Worm (Caenorhabditis elegans) whole organism, L1 larva: ENCODE results near the gene B0035.21.
A peak's percentile ranks its signal among the peaks of the same experiment; 100 is the strongest.

Source experiments
- C34B4.2 ChIP-seq: sonication (generic microtip); optimal IDR thresholded peaks from 2 replicates; lab custom pipeline; 2017; ENCODE audit warnings: mild to moderate bottlenecking, missing genetic modification characterization, missing compliant biosample characterization
- F16B12.6 ChIP-seq: fragments of 150-350 bp; optimal IDR thresholded peaks from 2 replicates; lab custom pipeline; 2014; ENCODE audit warnings: missing biosample characterization, missing genetic modification characterization
- aha-1 ChIP-seq: fragments of 150-350 bp; optimal IDR thresholded peaks from 2 replicates; lab custom pipeline; 2014; ENCODE audit warnings: missing biosample characterization, missing genetic modification characterization
- alr-1 ChIP-seq: fragments of 200-800 bp; sonication (Bioruptor generic); optimal IDR thresholded peaks from 2 replicates; lab custom pipeline; 2018; ENCODE audit warnings: borderline replicate concordance, mild to moderate bottlenecking, missing genetic modification characterization, missing compliant biosample characterization
- ama-1 ChIP-seq: fragments of 150-350 bp; optimal IDR thresholded peaks from 2 replicates; lab custom pipeline; 2014
- ceh-63 ChIP-seq: fragments of 200-800 bp; sonication (Bioruptor generic); optimal IDR thresholded peaks from 2 replicates; lab custom pipeline; 2018; ENCODE audit warnings: mild to moderate bottlenecking, missing genetic modification characterization, missing compliant biosample characterization
- ceh-90 ChIP-seq: sonication (generic microtip); optimal IDR thresholded peaks from 2 replicates; lab custom pipeline; 2016; ENCODE audit warnings: missing genetic modification characterization, missing compliant biosample characterization
- ces-1 ChIP-seq: fragments of 150-350 bp; optimal IDR thresholded peaks from 2 replicates; lab custom pipeline; 2014; ENCODE audit warnings: missing biosample characterization, missing genetic modification reagents, missing genetic modification characterization
- dpl-1 ChIP-seq, 3 experiments: fragments of 150-350 bp in 2 of 3; sonication (generic microtip) in 1 of 3; optimal IDR thresholded peaks; 2 replicates each; lab custom pipeline; 2014 to 2017; ENCODE audit warnings: missing biosample characterization in 3 of 3, missing genetic modification characterization in 3 of 3, missing genetic modification reagents in 3 of 3
- dsc-1 ChIP-seq: sonication (generic microtip); optimal IDR thresholded peaks from 2 replicates; lab custom pipeline; 2016; ENCODE audit warnings: mild to moderate bottlenecking, missing genetic modification characterization, missing compliant biosample characterization
- efl-1 ChIP-seq, 4 experiments: fragments of 150-350 bp; optimal IDR thresholded peaks in 3 of 4; peaks in 1 of 4; 1 replicate in 1 of 4; 2 replicates in 3 of 4; lab custom pipeline; 2014; ENCODE audit warnings: missing biosample characterization in 2 of 4, missing genetic modification characterization in 2 of 4, missing genetic modification reagents in 2 of 4
- egl-13 ChIP-seq: sonication (generic microtip); optimal IDR thresholded peaks from 2 replicates; lab custom pipeline; 2016; ENCODE audit warnings: missing genotype, missing genetic modification reagents, missing genetic modification characterization, missing compliant biosample characterization
- elt-3 ChIP-seq, 6 experiments: fragments of 150-350 bp in 1 of 6; sonication (generic microtip); optimal IDR thresholded peaks; 2 replicates each; lab custom pipeline; 2017 to 2018; ENCODE audit warnings: missing biosample characterization in 6 of 6, missing genetic modification characterization in 6 of 6, inconsistent platforms in 1 of 6
- fkh-8 ChIP-seq: sonication (generic microtip); optimal IDR thresholded peaks from 2 replicates; lab custom pipeline; 2016; ENCODE audit warnings: mild to moderate bottlenecking, missing genetic modification characterization, missing compliant biosample characterization
- fos-1 ChIP-seq: fragments of 150-350 bp; optimal IDR thresholded peaks from 2 replicates; lab custom pipeline; 2014; ENCODE audit warnings: missing biosample characterization, missing genetic modification characterization
- irx-1 ChIP-seq: sonication (generic microtip); optimal IDR thresholded peaks from 2 replicates; lab custom pipeline; 2016; ENCODE audit warnings: missing genetic modification characterization, missing compliant biosample characterization
- lin-14 ChIP-seq: fragments of 200-800 bp; sonication (Bioruptor generic); optimal IDR thresholded peaks from 2 replicates; lab custom pipeline; 2018; ENCODE audit warnings: mild to moderate bottlenecking, missing genetic modification characterization, moderate library complexity, missing compliant biosample characterization
- lin-15B ChIP-seq: fragments of 150-350 bp; sonication (generic microtip); optimal IDR thresholded peaks from 3 replicates; lab custom pipeline; 2014; ENCODE audit warnings: missing biosample characterization, missing genetic modification characterization
- lin-39 ChIP-seq: fragments of 150-350 bp; optimal IDR thresholded peaks from 2 replicates; lab custom pipeline; 2014; ENCODE audit warnings: missing biosample characterization, missing genetic modification reagents, missing genetic modification characterization
- lsy-2 ChIP-seq, 2 experiments: fragments of 150-350 bp; optimal IDR thresholded peaks; 2 replicates each; lab custom pipeline; 2014; ENCODE audit warnings: missing biosample characterization in 2 of 2, missing genetic modification characterization in 2 of 2
- mdl-1 ChIP-seq, 2 experiments: fragments of 150-350 bp; optimal IDR thresholded peaks; 2 replicates each; lab custom pipeline; 2014 to 2017; ENCODE audit warnings: missing biosample characterization in 2 of 2, missing genetic modification characterization in 2 of 2, inconsistent platforms in 1 of 2
- mef-2 ChIP-seq: fragments of 150-350 bp; optimal IDR thresholded peaks from 2 replicates; lab custom pipeline; 2014; ENCODE audit warnings: missing biosample characterization, missing genetic modification characterization
- mep-1 ChIP-seq: fragments of 150-350 bp; optimal IDR thresholded peaks from 2 replicates; lab custom pipeline; 2014; ENCODE audit warnings: missing biosample characterization, missing genetic modification characterization
- nhr-11 ChIP-seq: fragments of 150-350 bp; optimal IDR thresholded peaks from 2 replicates; lab custom pipeline; 2014; ENCODE audit warnings: missing biosample characterization, missing genetic modification characterization
- nhr-12 ChIP-seq: sonication (generic microtip); optimal IDR thresholded peaks from 2 replicates; lab custom pipeline; 2017; ENCODE audit warnings: missing biosample characterization, missing genetic modification characterization
- nhr-19 ChIP-seq: fragments of 200-800 bp; sonication (Bioruptor generic); conservative IDR thresholded peaks from 2 replicates; pipeline ENCODE4 v1.3.6; 2022; ENCODE audit warnings: missing genetic modification characterization, missing compliant biosample characterization
- nhr-237 ChIP-seq: fragments of 150-350 bp; optimal IDR thresholded peaks from 2 replicates; lab custom pipeline; 2014; ENCODE audit warnings: missing biosample characterization, missing genetic modification characterization
- nhr-28 ChIP-seq: fragments of 150-350 bp; optimal IDR thresholded peaks from 2 replicates; lab custom pipeline; 2014; ENCODE audit warnings: missing biosample characterization, missing genetic modification characterization
- nhr-47 ChIP-seq: sonication (generic microtip); optimal IDR thresholded peaks from 2 replicates; lab custom pipeline; 2016; ENCODE audit warnings: mild to moderate bottlenecking, missing genetic modification characterization, moderate library complexity, missing compliant biosample characterization
- nhr-71 ChIP-seq: sonication (generic microtip); optimal IDR thresholded peaks from 2 replicates; lab custom pipeline; 2016; ENCODE audit warnings: mild to moderate bottlenecking, missing genetic modification characterization, moderate library complexity, missing compliant biosample characterization
- nhr-76 ChIP-seq: sonication (generic microtip); optimal IDR thresholded peaks from 2 replicates; lab custom pipeline; 2017; ENCODE audit warnings: missing biosample characterization, missing genetic modification characterization
- nhr-84 ChIP-seq: sonication (generic microtip); optimal IDR thresholded peaks from 2 replicates; lab custom pipeline; 2017; ENCODE audit warnings: missing biosample characterization, missing genetic modification characterization
- nhr-85 ChIP-seq: sonication (generic microtip); peaks from one replicate; lab custom pipeline; 2016; ENCODE audit warnings: missing genetic modification characterization, inconsistent platforms, missing compliant biosample characterization
- pag-3 ChIP-seq: sonication (generic microtip); optimal IDR thresholded peaks from 2 replicates; lab custom pipeline; 2017; ENCODE audit warnings: missing genetic modification characterization, mild to moderate bottlenecking, missing compliant biosample characterization, antibody characterized with exemption, borderline replicate concordance; ENCODE audit not compliant: insufficient read depth
- rnt-1 ChIP-seq: sonication (generic microtip); optimal IDR thresholded peaks from 2 replicates; lab custom pipeline; 2016; ENCODE audit warnings: mild to moderate bottlenecking, missing genetic modification characterization, moderate library complexity, missing compliant biosample characterization
- skn-1 ChIP-seq: fragments of 150-350 bp; optimal IDR thresholded peaks from 2 replicates; lab custom pipeline; 2014; ENCODE audit warnings: missing biosample characterization, missing genetic modification characterization
- snu-23 ChIP-seq: sonication (generic microtip); optimal IDR thresholded peaks from 2 replicates; lab custom pipeline; 2016; ENCODE audit warnings: missing genetic modification characterization, missing compliant biosample characterization
- sox-4 ChIP-seq: sonication (generic microtip); optimal IDR thresholded peaks from 2 replicates; lab custom pipeline; 2016; ENCODE audit warnings: missing genetic modification characterization, missing compliant biosample characterization
- swsn-7 ChIP-seq: sonication (generic microtip); optimal IDR thresholded peaks from 2 replicates; lab custom pipeline; 2016; ENCODE audit warnings: missing genetic modification characterization, missing compliant biosample characterization
- tlp-1 ChIP-seq: fragments of 150-350 bp; optimal IDR thresholded peaks from 2 replicates; lab custom pipeline; 2014; ENCODE audit warnings: missing biosample characterization, missing genetic modification characterization
- unc-130 ChIP-seq: fragments of 150-350 bp; optimal IDR thresholded peaks from 2 replicates; lab custom pipeline; 2017; ENCODE audit warnings: missing biosample characterization, missing genetic modification characterization, inconsistent platforms
- ztf-4 ChIP-seq: fragments of 150-350 bp; optimal IDR thresholded peaks from 2 replicates; lab custom pipeline; 2014; ENCODE audit warnings: missing biosample characterization, missing genetic modification characterization

Gene B0035.21

ce11 chrIV:11350809-11351208, 23.7 kb downstream of the B0035.21 start (continued):
- TF ChIP-seq elt-3 (tag; optimal IDR thresholded peaks at IDR 0.05; lab: Kevin White, UChicago) = no peak
- peak; percentile 85 for TF ChIP-seq nhr-71 (tag; lab: Kevin White, UChicago)
- TF ChIP-seq alr-1 (tag; lab: Kevin White, UChicago) = no peak
- no peak for TF ChIP-seq C34B4.2 (tag; lab: Kevin White, UChicago)
- no peak for TF ChIP-seq unc-130
- peak; percentile 55 for TF ChIP-seq nhr-19
- no peak for TF ChIP-seq mef-2 (tag; lab: Kevin White, UChicago)
- no peak for TF ChIP-seq irx-1 (tag; lab: Kevin White, UChicago)
- no peak for TF ChIP-seq aha-1 (tag; lab: Kevin White, UChicago)

DNA sequence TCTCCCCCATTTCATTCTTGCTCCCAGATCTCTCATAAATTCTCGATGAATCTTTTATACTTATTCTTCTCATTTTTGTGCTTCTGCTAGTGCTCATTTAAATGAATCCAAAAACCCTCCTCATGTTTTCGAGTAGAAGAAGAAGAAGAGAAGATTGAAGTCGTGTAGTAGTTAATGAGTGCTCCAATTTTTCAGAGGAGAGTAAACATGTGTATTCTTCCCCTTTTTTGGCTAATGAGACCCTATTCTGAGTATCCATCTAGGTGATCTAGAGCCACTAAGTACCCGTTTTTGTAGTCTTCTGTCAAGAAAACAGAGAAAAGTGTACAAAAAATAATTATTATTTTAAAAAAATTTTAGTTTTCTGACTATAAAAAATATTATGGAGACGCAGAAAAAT, 24.5 kb downstream of the B0035.21 start:
- no peak for TF ChIP-seq efl-1 (optimal IDR thresholded peaks at IDR 0.05; lab: Kevin White, UChicago)
- TF ChIP-seq efl-1 (GFP tag; optimal IDR thresholded peaks at IDR 0.05 in 1 of 2; lab: Kevin White, UChicago) = peak in 1 of 2 experiments; percentile 61
- TF ChIP-seq nhr-47 (tag; lab: Kevin White, UChicago) = peak; percentile 3
- no peak for TF ChIP-seq swsn-7 (tag; lab: Kevin White, UChicago)
- TF ChIP-seq lin-14 (GFP tag; lab: Kevin White, UChicago) = peak; percentile 54
- TF ChIP-seq nhr-71 (tag; lab: Kevin White, UChicago) = peak; percentile 10

DNA sequence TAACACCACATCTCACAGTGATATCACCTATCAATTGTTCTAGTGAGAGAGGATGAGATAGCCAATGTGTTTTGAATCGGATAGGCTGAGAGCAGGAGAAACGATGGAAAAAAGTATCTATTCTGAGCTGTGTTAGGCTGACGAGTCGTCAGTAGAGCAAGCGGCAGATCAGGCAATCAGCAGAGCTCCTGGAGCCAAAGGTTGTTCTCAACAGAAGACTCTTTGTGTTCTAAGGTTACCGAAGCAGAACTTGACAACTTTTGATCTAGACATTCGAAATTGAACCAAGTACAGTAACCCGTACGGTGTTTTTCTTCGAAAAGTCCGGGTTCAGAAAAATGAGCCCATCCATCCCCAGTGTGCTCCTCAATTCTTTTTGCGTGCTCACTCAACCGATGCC, 25.7 kb downstream of the B0035.21 start:
- peak; percentile 37 for TF ChIP-seq rnt-1 (tag; lab: Kevin White, UChicago)
- TF ChIP-seq sox-4 (tag; lab: Kevin White, UChicago) = no peak
- peak; percentile 22 for TF ChIP-seq nhr-71 (tag; lab: Kevin White, UChicago)

- TF ChIP-seq alr-1 (tag; lab: Kevin White, UChicago) (no peak), ceh-63 (GFP tag; lab: Kevin White, UChicago) (no peak), nhr-71 (tag; lab: Kevin White, UChicago) (peak; percentile 73), ces-1 (GFP tag; lab: Kevin White, UChicago) (no peak), ztf-4 (tag; lab: Kevin White, UChicago) (no peak), pag-3 (tag; lab: Kevin White, UChicago) (peak; percentile 4), mep-1 (tag; lab: Kevin White, UChicago) (no peak), ama-1 (lab: Kevin White, UChicago) (no peak), ceh-90 (tag; lab: Kevin White, UChicago) (no peak), lsy-2 (tag; optimal IDR thresholded peaks at IDR 0.05; lab: Kevin White, UChicago) (peak; percentile 32 to 56), lin-39 (tag; lab: Kevin White, UChicago) (no peak), unc-130 (peak; percentile 31), nhr-19 (no peak), rnt-1 (tag; lab: Kevin White, UChicago) (peak; percentile 61), nhr-237 (tag; lab: Kevin White, UChicago) (no peak), nhr-47 (tag; lab: Kevin White, UChicago) (peak; percentile 39), skn-1 (tag; lab: Kevin White, UChicago) (peak; percentile 47), snu-23 (GFP tag; lab: Kevin White, UChicago) (peak; percentile 22), F16B12.6 (no peak), egl-13 (peak; percentile 15), nhr-76 (tag; lab: Kevin White, UChicago) (no peak), C34B4.2 (tag; lab: Kevin White, UChicago) (no peak), nhr-11 (tag; lab: Kevin White, UChicago) (no peak), nhr-28 (no peak), dpl-1 (GFP tag; optimal IDR thresholded peaks at IDR 0.05; lab: Kevin White, UChicago) (peak in 1 of 3 experiments; percentile 6), elt-3 (tag; optimal IDR thresholded peaks at IDR 0.05; lab: Kevin White, UChicago) (no peak), nhr-84 (no peak), swsn-7 (tag; lab: Kevin White, UChicago) (peak; percentile 15), lin-15B (tag; lab: Kevin White, UChicago) (no peak), fkh-8 (no peak), nhr-12 (no peak), nhr-85 (tag; lab: Kevin White, UChicago) (no peak), fos-1 (no peak), mef-2 (tag; lab: Kevin White, UChicago) (peak; percentile 7), mdl-1 (tag; optimal IDR thresholded peaks at IDR 0.05; lab: Kevin White, UChicago) (peak in 1 of 2 experiments; percentile 25), lin-14 (GFP tag; lab: Kevin White, UChicago) (peak; percentile 81), dsc-1 (tag; lab: Kevin White, UChicago) (peak; percentile 42), tlp-1 (tag; lab: Kevin White, UChicago) (no peak)
Measured at ce11 chrIV:11353946-11354458, 26.9 kb downstream of the B0035.21 start, which contains the start of gene T01G1.2. Gene T01G1.2 (plus strand): TSS chrIV:11354408.
